Worm (Caenorhabditis elegans) whole organism, L2 larva: ENCODE data around the gene pri-1.

Experiments
- F13H6.1 ChIP-seq: sonication (generic microtip); optimal IDR thresholded peaks from 2 replicates; lab custom pipeline; 2016; ENCODE audit warnings: missing genetic modification characterization, missing compliant biosample characterization
- ZK546.5 ChIP-seq: sonication (generic microtip); optimal IDR thresholded peaks from 2 replicates; lab custom pipeline; 2017; ENCODE audit warnings: missing biosample characterization, missing genetic modification characterization
- alr-1 ChIP-seq: fragments of 150-350 bp; optimal IDR thresholded peaks from 2 replicates; lab custom pipeline; 2014; ENCODE audit warnings: missing biosample characterization, missing genetic modification characterization
- aly-2 ChIP-seq: fragments of 150-350 bp; optimal IDR thresholded peaks from 2 replicates; lab custom pipeline; 2014; ENCODE audit warnings: missing biosample characterization, missing genetic modification characterization
- blmp-1 ChIP-seq: sonication (generic microtip); optimal IDR thresholded peaks from 2 replicates; lab custom pipeline; 2017; ENCODE audit warnings: missing genetic modification characterization, mild to moderate bottlenecking, missing compliant biosample characterization, antibody characterized with exemption, moderate library complexity; ENCODE audit not compliant: insufficient read depth
- ceh-82 ChIP-seq: fragments of 150-350 bp; optimal IDR thresholded peaks from 2 replicates; lab custom pipeline; 2014; ENCODE audit warnings: missing biosample characterization, missing genetic modification characterization
- dmd-4 ChIP-seq: sonication (generic microtip); optimal IDR thresholded peaks from 2 replicates; lab custom pipeline; 2017; ENCODE audit warnings: missing biosample characterization, missing genetic modification characterization
- egl-27 ChIP-seq: sonication (generic microtip); optimal IDR thresholded peaks from 3 replicates; lab custom pipeline; 2017; ENCODE audit warnings: missing biosample characterization, missing genetic modification reagents, missing genetic modification characterization
- elt-1 ChIP-seq: fragments of 150-350 bp; optimal IDR thresholded peaks from 2 replicates; lab custom pipeline; 2014; ENCODE audit warnings: missing biosample characterization, missing genetic modification characterization
- elt-3 ChIP-seq: sonication (generic microtip); optimal IDR thresholded peaks from 2 replicates; lab custom pipeline; 2017; ENCODE audit warnings: missing biosample characterization, missing genetic modification characterization
- fos-1 ChIP-seq: fragments of 150-350 bp; optimal IDR thresholded peaks from 2 replicates; lab custom pipeline; 2014; ENCODE audit warnings: missing biosample characterization, missing genetic modification characterization
- gmeb-1 ChIP-seq: fragments of 150-350 bp; optimal IDR thresholded peaks from 2 replicates; lab custom pipeline; 2014; ENCODE audit warnings: missing biosample characterization, missing genetic modification characterization
- lsy-2 ChIP-seq, 2 experiments: fragments of 150-350 bp in 1 of 2; sonication (generic microtip) in 1 of 2; optimal IDR thresholded peaks; 2 replicates each; lab custom pipeline; 2014 to 2017; ENCODE audit warnings: missing biosample characterization in 2 of 2, missing genetic modification characterization in 2 of 2
- mab-5 ChIP-seq: fragments of 150-350 bp; optimal IDR thresholded peaks from 2 replicates; lab custom pipeline; 2014; ENCODE audit warnings: missing biosample characterization, missing genetic modification characterization
- mbf-1 ChIP-seq: sonication (generic microtip); optimal IDR thresholded peaks from 2 replicates; lab custom pipeline; 2017; ENCODE audit warnings: missing biosample characterization, missing genetic modification characterization
- nhr-10 ChIP-seq: sonication (generic microtip); optimal IDR thresholded peaks from 2 replicates; lab custom pipeline; 2017; ENCODE audit warnings: missing biosample characterization, missing genetic modification characterization
- nhr-12 ChIP-seq: fragments of 150-350 bp; optimal IDR thresholded peaks from 2 replicates; lab custom pipeline; 2014; ENCODE audit warnings: missing biosample characterization, missing genetic modification characterization
- nhr-129 ChIP-seq: fragments of 150-350 bp; optimal IDR thresholded peaks from 2 replicates; lab custom pipeline; 2014; ENCODE audit warnings: missing biosample characterization, missing genetic modification characterization
- nhr-21 ChIP-seq: fragments of 150-350 bp; optimal IDR thresholded peaks from 2 replicates; lab custom pipeline; 2014; ENCODE audit warnings: missing biosample characterization, missing genetic modification characterization
- nhr-237 ChIP-seq: fragments of 150-350 bp; optimal IDR thresholded peaks from 2 replicates; lab custom pipeline; 2014; ENCODE audit warnings: missing biosample characterization, missing genetic modification characterization
- nhr-25 ChIP-seq: fragments of 150-350 bp; sonication (generic microtip); optimal IDR thresholded peaks from 3 replicates; lab custom pipeline; 2014; ENCODE audit warnings: missing biosample characterization, missing genetic modification characterization
- peb-1 ChIP-seq: fragments of 150-350 bp; optimal IDR thresholded peaks from 2 replicates; lab custom pipeline; 2014; ENCODE audit warnings: missing biosample characterization, missing genetic modification characterization
- sem-4 ChIP-seq: fragments of 150-350 bp; optimal IDR thresholded peaks from 2 replicates; lab custom pipeline; 2014; ENCODE audit warnings: missing biosample characterization, missing genetic modification reagents, missing genetic modification characterization
- skn-1 ChIP-seq: sonication (generic microtip); optimal IDR thresholded peaks from 2 replicates; lab custom pipeline; 2017; ENCODE audit warnings: missing biosample characterization, missing genetic modification characterization
- sma-9 ChIP-seq, 2 experiments: fragments of 150-350 bp in 1 of 2; sonication (generic microtip) in 1 of 2; optimal IDR thresholded peaks; 2 replicates each; lab custom pipeline; 2014 to 2016; ENCODE audit warnings: missing genetic modification characterization in 2 of 2, mild to moderate bottlenecking in 1 of 2, missing biosample characterization in 1 of 2, missing compliant biosample characterization in 1 of 2, missing genetic modification reagents in 1 of 2, moderate library complexity in 1 of 2
- snpc-4 ChIP-seq: fragments of 150-350 bp; optimal IDR thresholded peaks from 2 replicates; lab custom pipeline; 2014; ENCODE audit warnings: missing biosample characterization, missing genetic modification characterization
- unc-55 ChIP-seq: fragments of 150-350 bp; sonication (generic microtip); optimal IDR thresholded peaks from 3 replicates; lab custom pipeline; 2014; ENCODE audit warnings: missing biosample characterization, missing genetic modification reagents, missing genetic modification characterization
- unc-62 ChIP-seq: fragments of 150-350 bp; optimal IDR thresholded peaks from 2 replicates; lab custom pipeline; 2014; ENCODE audit warnings: missing biosample characterization, missing genetic modification reagents, missing genetic modification characterization
- ztf-1 ChIP-seq: fragments of 200-800 bp; sonication (Bioruptor generic); conservative IDR thresholded peaks from 2 replicates; pipeline ENCODE4 v1.3.6; 2022; ENCODE audit warnings: missing genetic modification characterization, missing compliant biosample characterization
- ztf-11 ChIP-seq: sonication (generic microtip); optimal IDR thresholded peaks from 2 replicates; lab custom pipeline; 2017; ENCODE audit warnings: missing biosample characterization, missing genetic modification characterization
- ztf-4 ChIP-seq: fragments of 150-350 bp; optimal IDR thresholded peaks from 2 replicates; lab custom pipeline; 2014; ENCODE audit warnings: missing biosample characterization, missing genetic modification characterization

pri-1 gene

DNA sequence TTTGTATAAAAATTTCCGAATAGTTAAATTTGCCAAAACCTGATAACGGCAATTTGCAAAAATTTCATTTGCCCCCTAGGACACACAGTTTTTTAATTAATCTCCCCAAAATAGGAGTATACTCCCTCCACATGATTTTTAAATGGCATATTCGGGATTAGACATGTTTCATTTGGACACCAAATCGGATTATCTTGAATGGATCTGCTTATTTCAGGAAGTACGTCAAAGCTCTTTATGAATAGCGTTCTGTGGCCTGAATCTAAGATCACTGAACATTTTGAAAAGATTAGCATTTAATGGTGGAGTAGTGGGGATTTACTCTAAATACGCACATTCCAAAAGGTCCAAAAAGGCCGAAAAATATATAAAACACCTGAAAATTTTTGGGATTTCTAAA lies 44.5 kb upstream of the pri-1 start:
- TF ChIP-seq mab-5 (tag; lab: Kevin White, UChicago) (no peak), sma-9 (GFP tag; optimal IDR thresholded peaks at IDR 0.05; lab: Kevin White, UChicago) (peak; percentile 35), sma-9 (tag; optimal IDR thresholded peaks at IDR 0.05; lab: Kevin White, UChicago) (no peak)

DNA sequence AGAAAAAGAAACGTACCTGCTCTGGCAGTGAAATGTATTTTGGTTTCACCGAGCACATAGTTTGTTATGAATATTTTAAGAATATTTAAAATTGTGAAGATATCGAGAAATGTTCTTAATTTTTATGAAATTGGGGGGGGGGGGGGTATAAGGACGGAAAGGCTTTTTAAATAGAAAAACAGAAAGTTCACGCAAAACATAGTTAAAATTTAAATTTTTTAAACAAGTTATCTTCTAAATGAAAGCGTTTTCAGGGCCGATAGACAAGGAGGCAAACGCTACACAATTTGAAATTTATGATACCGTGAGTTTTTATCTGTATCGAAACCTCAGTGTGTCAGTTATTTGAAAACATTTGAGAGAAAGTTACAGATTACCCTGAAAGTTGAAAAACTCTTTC lies 41.7 kb upstream of the pri-1 start, which contains the start of gene C15H7.4:
TSS of gene C15H7.4 (minus strand) at position 101 of the 400 bp plus-strand sequence.
- TF ChIP-seq nhr-10 (tag; lab: Kevin White, UChicago): no peak
- no peak for TF ChIP-seq nhr-237
- TF ChIP-seq lsy-2 (tag; optimal IDR thresholded peaks at IDR 0.05; lab: Kevin White, UChicago): no peak
- TF ChIP-seq blmp-1 (tag; lab: Kevin White, UChicago): no peak
- no peak for TF ChIP-seq ztf-11 (tag; lab: Kevin White, UChicago)
- TF ChIP-seq aly-2 (tag; lab: Kevin White, UChicago): no peak
- no peak for TF ChIP-seq peb-1 (tag; lab: Kevin White, UChicago)
- TF ChIP-seq elt-3 (tag; lab: Kevin White, UChicago): no peak
- TF ChIP-seq gmeb-1: no peak
- TF ChIP-seq nhr-21 (tag; lab: Kevin White, UChicago): no peak
- no peak for TF ChIP-seq ztf-4 (tag; lab: Kevin White, UChicago)
- TF ChIP-seq ztf-1 (GFP tag; lab: Robert Waterston, UW): no peak
- TF ChIP-seq nhr-129 (tag; lab: Kevin White, UChicago): no peak
- no peak for TF ChIP-seq ZK546.5 (tag; lab: Kevin White, UChicago)
- TF ChIP-seq unc-55: no peak
- TF ChIP-seq nhr-25 (tag; lab: Kevin White, UChicago): no peak
- no peak for TF ChIP-seq ceh-82 (tag; lab: Kevin White, UChicago)
- TF ChIP-seq mbf-1: no peak
- TF ChIP-seq, all 48 proteins: peak for 0

DNA sequence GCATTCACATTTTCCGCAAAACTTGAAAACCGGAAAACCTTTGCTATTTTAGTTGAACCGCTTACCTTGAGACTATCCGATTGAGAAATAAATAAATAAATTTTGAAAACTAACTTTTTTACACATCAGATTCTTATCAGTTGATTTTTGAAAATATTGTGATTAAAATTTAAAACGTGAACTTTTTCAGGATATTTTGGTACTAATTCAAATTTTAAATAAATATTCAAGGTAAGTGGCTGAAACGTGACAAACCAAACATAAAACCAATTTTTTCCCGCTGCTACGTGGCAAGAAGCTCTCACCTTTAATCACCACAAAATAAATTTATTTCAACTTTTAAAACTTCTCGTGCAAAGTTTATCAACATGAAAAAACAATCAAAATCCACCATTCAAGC lies 37.8 kb upstream of the pri-1 start, which contains the start of gene C15H7.3:
TSS of gene C15H7.3 (minus strand) at position 101 of the 400 bp plus-strand sequence.
- TF ChIP-seq ztf-11 (tag; lab: Kevin White, UChicago) (no peak), mbf-1 (no peak), ztf-4 (tag; lab: Kevin White, UChicago) (no peak), ceh-82 (tag; lab: Kevin White, UChicago) (no peak), sma-9 (GFP tag; optimal IDR thresholded peaks at IDR 0.05; lab: Kevin White, UChicago) (no peak), sma-9 (tag; optimal IDR thresholded peaks at IDR 0.05; lab: Kevin White, UChicago) (no peak), nhr-12 (tag; lab: Kevin White, UChicago) (no peak), unc-62 (no peak)

DNA sequence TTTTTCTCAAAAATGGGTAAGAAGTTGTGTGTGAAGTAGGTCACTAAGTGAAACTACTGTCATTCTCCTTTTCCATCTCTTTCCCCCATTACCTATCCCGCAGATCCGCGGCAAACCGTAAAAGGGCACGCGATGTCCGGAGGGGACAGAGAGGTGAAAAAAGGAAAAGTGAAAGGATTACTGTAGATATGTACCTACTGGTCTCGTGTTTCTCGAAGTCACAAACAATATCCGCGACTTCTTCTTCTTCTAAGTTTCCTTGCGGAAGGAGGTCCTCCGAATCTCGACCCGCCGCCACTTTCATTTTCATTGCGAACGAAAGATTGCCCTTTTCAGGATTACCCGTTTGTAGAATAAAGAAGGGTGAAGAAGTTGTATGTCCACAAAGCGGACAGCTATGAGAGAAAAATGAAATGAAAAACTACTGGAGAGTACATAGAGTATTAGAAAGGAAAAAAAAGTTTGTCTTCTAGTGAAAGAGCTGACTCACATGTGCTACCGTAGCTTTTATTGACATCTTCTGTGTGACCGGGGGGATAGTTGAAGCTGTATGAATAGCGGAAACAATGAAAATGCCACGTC lies 32.5 kb upstream of the pri-1 start:
- TF ChIP-seq snpc-4 (tag; lab: Kevin White, UChicago) (no peak), nhr-25 (tag; lab: Kevin White, UChicago) (no peak), nhr-21 (tag; lab: Kevin White, UChicago) (peak; percentile 82), elt-1 (tag; lab: Kevin White, UChicago) (peak; percentile 42), alr-1 (tag; lab: Kevin White, UChicago) (no peak), egl-27 (tag; lab: Kevin White, UChicago) (peak; percentile 79), ceh-82 (tag; lab: Kevin White, UChicago) (no peak), fos-1 (tag; lab: Kevin White, UChicago) (peak; percentile 41), nhr-10 (tag; lab: Kevin White, UChicago) (no peak), blmp-1 (tag; lab: Kevin White, UChicago) (peak; percentile 83), unc-55 (no peak), dmd-4 (tag; lab: Kevin White, UChicago) (no peak), sem-4 (tag; lab: Kevin White, UChicago) (peak; percentile 21), sma-9 (GFP tag; optimal IDR thresholded peaks at IDR 0.05; lab: Kevin White, UChicago) (peak; percentile 50), sma-9 (tag; optimal IDR thresholded peaks at IDR 0.05; lab: Kevin White, UChicago) (no peak), skn-1 (tag; lab: Kevin White, UChicago) (no peak)
- TF ChIP-seq, all 48 proteins: peak for 7

DNA sequence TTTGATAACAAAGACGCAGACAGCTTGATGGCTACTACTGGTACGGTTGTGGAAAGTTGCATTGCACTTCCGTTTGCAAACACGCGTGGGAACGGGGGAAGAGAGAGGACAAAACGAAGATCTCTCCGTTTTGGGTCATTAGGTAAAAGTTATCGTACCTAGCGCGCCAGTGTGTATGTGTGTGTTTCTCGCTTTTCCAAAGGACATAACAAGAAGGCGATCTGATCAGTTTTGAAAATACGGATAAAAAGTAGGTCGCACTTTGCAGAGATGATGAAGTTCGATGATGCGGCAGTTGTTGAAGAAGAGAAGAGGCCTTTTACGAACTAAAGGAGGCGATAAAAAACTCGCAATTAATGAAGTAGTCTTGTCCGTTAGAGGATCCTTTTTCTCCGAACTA lies 31.0 kb upstream of the pri-1 start:
- TF ChIP-seq blmp-1 (tag; lab: Kevin White, UChicago) (peak; percentile 22), egl-27 (tag; lab: Kevin White, UChicago) (peak; percentile 43), fos-1 (tag; lab: Kevin White, UChicago) (peak; percentile 5), F13H6.1 (tag; lab: Kevin White, UChicago) (no peak)
- TF ChIP-seq, all 48 proteins: peak for 3
